Worm (Caenorhabditis elegans): ENCODE measurements around the gene F13B12.7.

DNA sequence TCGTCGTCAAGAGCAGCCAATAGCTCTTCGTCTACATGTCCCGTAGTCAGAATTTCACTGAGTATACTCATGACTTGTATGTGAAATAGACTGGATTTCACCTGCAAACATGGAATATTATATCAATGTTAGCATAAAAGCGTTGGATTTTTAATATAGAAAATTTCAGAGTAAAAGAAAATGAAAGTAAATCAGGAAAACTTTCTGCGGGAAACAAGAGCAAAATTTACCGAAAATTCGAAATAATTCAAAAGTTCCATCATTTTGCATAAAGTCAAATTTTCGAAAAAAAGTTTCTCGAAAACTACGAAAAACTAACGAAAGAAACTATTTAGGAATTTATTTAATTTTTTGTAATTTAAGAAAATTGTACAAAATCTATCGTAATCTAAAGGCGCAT, 25.8 kb upstream of the F13B12.7 start, which contains the start of gene F13B12.6:
- TF ChIP-seq ztf-11 (tag; optimal IDR thresholded peaks at IDR 0.05) = no peak
- TF ChIP-seq ztf-4 (tag; optimal IDR thresholded peaks at IDR 0.05) = no peak
- no peak for TF ChIP-seq nhr-77 (tag; optimal IDR thresholded peaks at IDR 0.05)
- TF ChIP-seq ama-1 (optimal IDR thresholded peaks at IDR 0.05) = no peak
- TF ChIP-seq isw-1 (GFP tag; IDR thresholded peaks at IDR 0.05) = no peak
- TF ChIP-seq nhr-237 (tag; optimal IDR thresholded peaks at IDR 0.05) = no peak

All from whole organism, L1 larva.